Worm (Caenorhabditis elegans) whole organism, L4 larva: ENCODE data around the gene gpx-2.

ENCODE experiments used
- F26F4.8 ChIP-seq: fragments of 200-800 bp; sonication (Bioruptor generic); conservative IDR thresholded peaks from 2 replicates; pipeline ENCODE4 v1.3.6; 2022; ENCODE audit warnings: missing genetic modification characterization, missing compliant biosample characterization
- F37D6.2 ChIP-seq: sonication (generic microtip); optimal IDR thresholded peaks from 2 replicates; lab custom pipeline; 2016; ENCODE audit warnings: mild to moderate bottlenecking, missing genetic modification characterization, missing compliant biosample characterization
- Y75B8A.6 ChIP-seq: fragments of 200-800 bp; sonication (Bioruptor generic); IDR thresholded peaks from 2 replicates; pipeline ENCODE4 v1.3.6; 2022; ENCODE audit warnings: missing genetic modification reagents, missing genetic modification characterization, missing compliant biosample characterization
- ZK337.2 ChIP-seq: fragments of 200-800 bp; sonication (Bioruptor generic); IDR thresholded peaks from 2 replicates; pipeline ENCODE4 v1.3.6; 2022; ENCODE audit warnings: missing genetic modification reagents, missing genetic modification characterization, missing compliant biosample characterization
- arid-1 ChIP-seq: fragments of 200-800 bp; sonication (Bioruptor generic); conservative IDR thresholded peaks from 2 replicates; pipeline ENCODE4 v1.3.6; 2022; ENCODE audit warnings: missing genetic modification reagents, missing genetic modification characterization, missing compliant biosample characterization
- attf-4 ChIP-seq: sonication (generic microtip); optimal IDR thresholded peaks from 3 replicates; lab custom pipeline; 2017; ENCODE audit warnings: missing biosample characterization, missing genetic modification characterization
- ceh-20 ChIP-seq: fragments of 200-800 bp; sonication (Bioruptor generic); IDR thresholded peaks from 2 replicates; pipeline ENCODE4 v1.3.6; 2022; ENCODE audit warnings: missing genetic modification reagents, missing genetic modification characterization, missing compliant biosample characterization
- cey-2 ChIP-seq: sonication (generic microtip); optimal IDR thresholded peaks from 3 replicates; lab custom pipeline; 2017; ENCODE audit warnings: missing genetic modification characterization, mild to moderate bottlenecking, missing compliant biosample characterization, antibody characterized with exemption, borderline replicate concordance; ENCODE audit not compliant: insufficient read depth
- daf-12 ChIP-seq: fragments of 150-350 bp; optimal IDR thresholded peaks from 2 replicates; lab custom pipeline; 2014; ENCODE audit warnings: missing biosample characterization, missing genetic modification reagents, missing genetic modification characterization
- daf-16 ChIP-seq, 3 experiments: sonication (generic microtip); optimal IDR thresholded peaks; 2 replicates each; lab custom pipeline; 2016 to 2017; ENCODE audit warnings: missing genetic modification characterization in 3 of 3, missing genetic modification reagents in 3 of 3, mild to moderate bottlenecking in 2 of 3, missing compliant biosample characterization in 2 of 3, missing biosample characterization in 1 of 3, moderate library complexity in 1 of 3
- daf-19 ChIP-seq: fragments of 200-800 bp; sonication (Bioruptor generic); conservative IDR thresholded peaks from 2 replicates; pipeline ENCODE4 v1.3.6; 2022; ENCODE audit warnings: missing genetic modification characterization, missing compliant biosample characterization
- dmd-6 ChIP-seq: fragments of 200-800 bp; sonication (Bioruptor generic); IDR thresholded peaks from 2 replicates; pipeline ENCODE4 v1.3.6; 2022; ENCODE audit warnings: missing genetic modification reagents, missing genetic modification characterization, missing compliant biosample characterization
- dmd-8 ChIP-seq: fragments of 200-800 bp; sonication (Bioruptor generic); IDR thresholded peaks from 2 replicates; pipeline ENCODE4 v1.3.6; 2022; ENCODE audit warnings: missing genetic modification characterization, missing compliant biosample characterization
- dpl-1 ChIP-seq: fragments of 150-350 bp; optimal IDR thresholded peaks from 2 replicates; lab custom pipeline; 2014; ENCODE audit warnings: missing biosample characterization, missing genetic modification reagents, missing genetic modification characterization
- dve-1 ChIP-seq: sonication (generic microtip); optimal IDR thresholded peaks from 2 replicates; lab custom pipeline; 2017; ENCODE audit warnings: antibody characterized with exemption, mild to moderate bottlenecking, missing genetic modification characterization, missing compliant biosample characterization; ENCODE audit not compliant: insufficient read depth
- egl-27 ChIP-seq: sonication (generic microtip); optimal IDR thresholded peaks from 3 replicates; lab custom pipeline; 2017; ENCODE audit warnings: missing biosample characterization, missing genetic modification reagents, missing genetic modification characterization
- egl-43 ChIP-seq: fragments of 200-800 bp; sonication (Bioruptor generic); IDR thresholded peaks from 2 replicates; pipeline ENCODE4 v1.3.6; 2022; ENCODE audit warnings: missing genetic modification reagents, missing genetic modification characterization, missing compliant biosample characterization
- fkh-10 ChIP-seq: fragments of 150-350 bp; optimal IDR thresholded peaks from 2 replicates; lab custom pipeline; 2014; ENCODE audit warnings: missing biosample characterization, missing genetic modification reagents, missing genetic modification characterization
- hlh-11 ChIP-seq: fragments of 200-800 bp; sonication (Bioruptor generic); optimal IDR thresholded peaks from 2 replicates; lab custom pipeline; 2018; ENCODE audit warnings: mild to moderate bottlenecking, missing genetic modification characterization, missing compliant biosample characterization
- hlh-30 ChIP-seq: sonication (generic microtip); optimal IDR thresholded peaks from 2 replicates; lab custom pipeline; 2017; ENCODE audit warnings: antibody characterized with exemption, mild to moderate bottlenecking, missing genetic modification characterization, missing compliant biosample characterization; ENCODE audit not compliant: insufficient read depth
- hmg-1.1 ChIP-seq: fragments of 200-800 bp; sonication (Bioruptor generic); IDR thresholded peaks from 2 replicates; pipeline ENCODE4 v1.3.6; 2022; ENCODE audit warnings: missing genetic modification reagents, missing genetic modification characterization, missing compliant biosample characterization
- lin-1 ChIP-seq: fragments of 200-800 bp; sonication (Bioruptor generic); IDR thresholded peaks from 2 replicates; pipeline ENCODE4 v1.3.6; 2022; ENCODE audit warnings: missing genetic modification reagents, missing genetic modification characterization, missing compliant biosample characterization
- lin-15B ChIP-seq: fragments of 150-350 bp; sonication (generic microtip); optimal IDR thresholded peaks from 3 replicates; lab custom pipeline; 2014; ENCODE audit warnings: missing biosample characterization, missing genetic modification characterization
- lin-29 ChIP-seq: fragments of 200-800 bp; sonication (Bioruptor generic); IDR thresholded peaks from 2 replicates; pipeline ENCODE4 v1.3.6; 2022; ENCODE audit warnings: missing genetic modification reagents, missing genetic modification characterization, missing compliant biosample characterization
- lir-3 ChIP-seq: sonication (generic microtip); optimal IDR thresholded peaks from 2 replicates; lab custom pipeline; 2016; ENCODE audit warnings: mild to moderate bottlenecking, missing genetic modification characterization, missing compliant biosample characterization
- lsy-2 ChIP-seq, 2 experiments: fragments of 150-350 bp in 1 of 2; sonication (generic microtip) in 1 of 2; optimal IDR thresholded peaks; 2 replicates each; lab custom pipeline; 2014 to 2017; ENCODE audit warnings: missing biosample characterization in 2 of 2, missing genetic modification characterization in 2 of 2
- madf-9 ChIP-seq: fragments of 200-800 bp; sonication (Bioruptor generic); conservative IDR thresholded peaks from 2 replicates; pipeline ENCODE4 v1.3.6; 2022; ENCODE audit warnings: missing genetic modification reagents, missing genetic modification characterization, missing compliant biosample characterization
- mep-1 ChIP-seq: fragments of 150-350 bp; sonication (generic microtip); optimal IDR thresholded peaks from 3 replicates; lab custom pipeline; 2014; ENCODE audit warnings: missing biosample characterization, missing genetic modification characterization
- mxl-2 ChIP-seq: fragments of 200-800 bp; sonication (Bioruptor generic); conservative IDR thresholded peaks from 2 replicates; pipeline ENCODE4 v1.3.6; 2022; ENCODE audit warnings: missing genetic modification reagents, missing genetic modification characterization, missing compliant biosample characterization
- mxl-3 ChIP-seq: fragments of 200-800 bp; sonication (Bioruptor generic); optimal IDR thresholded peaks from 2 replicates; lab custom pipeline; 2018; ENCODE audit warnings: mild to moderate bottlenecking, missing genetic modification characterization, missing compliant biosample characterization
- nhr-25 ChIP-seq: sonication (generic microtip); optimal IDR thresholded peaks from 2 replicates; lab custom pipeline; 2017; ENCODE audit warnings: missing genetic modification characterization, mild to moderate bottlenecking, missing compliant biosample characterization, antibody characterized with exemption, moderate library complexity, borderline replicate concordance; ENCODE audit not compliant: insufficient read depth
- nhr-28 ChIP-seq: fragments of 150-350 bp; optimal IDR thresholded peaks from 2 replicates; lab custom pipeline; 2014; ENCODE audit warnings: missing biosample characterization, missing genetic modification characterization
- nhr-42 ChIP-seq: fragments of 200-800 bp; sonication (Bioruptor generic); IDR thresholded peaks from 2 replicates; pipeline ENCODE4 v1.3.6; 2022; ENCODE audit warnings: missing genetic modification characterization, missing compliant biosample characterization
- nhr-48 ChIP-seq: sonication (generic microtip); optimal IDR thresholded peaks from 2 replicates; lab custom pipeline; 2016; ENCODE audit warnings: mild to moderate bottlenecking, missing genetic modification characterization, missing compliant biosample characterization
- nhr-77 ChIP-seq: fragments of 150-350 bp; optimal IDR thresholded peaks from 2 replicates; lab custom pipeline; 2014; ENCODE audit warnings: missing biosample characterization, missing genetic modification characterization
- pqm-1 ChIP-seq: sonication (generic microtip); optimal IDR thresholded peaks from 2 replicates; lab custom pipeline; 2017; ENCODE audit warnings: missing biosample characterization, missing genetic modification characterization
- snpc-4 ChIP-seq: fragments of 150-350 bp; optimal IDR thresholded peaks from 2 replicates; lab custom pipeline; 2014; ENCODE audit warnings: missing biosample characterization, missing genetic modification characterization
- spr-1 ChIP-seq: sonication (generic microtip); optimal IDR thresholded peaks from 2 replicates; lab custom pipeline; 2016; ENCODE audit warnings: mild to moderate bottlenecking, missing genetic modification characterization, missing compliant biosample characterization
- unc-62 ChIP-seq, 3 experiments: fragments of 150-350 bp in 1 of 3; sonication (generic microtip); optimal IDR thresholded peaks in 2 of 3; peaks in 1 of 3; 1 replicate in 1 of 3; 2 replicates in 2 of 3; lab custom pipeline; 2014 to 2017; ENCODE audit warnings: missing biosample characterization in 3 of 3, missing genetic modification characterization in 3 of 3, missing genetic modification reagents in 3 of 3, missing genotype in 1 of 3
- vab-7 ChIP-seq: fragments of 200-800 bp; sonication (Bioruptor generic); IDR thresholded peaks from 2 replicates; pipeline ENCODE4 v1.3.6; 2022; ENCODE audit warnings: missing genetic modification reagents, missing genetic modification characterization, missing compliant biosample characterization
- zfp-2 ChIP-seq: sonication (generic microtip); optimal IDR thresholded peaks from 2 replicates; lab custom pipeline; 2016; ENCODE audit warnings: mild to moderate bottlenecking, missing genetic modification characterization, missing compliant biosample characterization

The gpx-2 gene

ce11 chrII:14818376-14818775 lies 48.2 kb upstream of the gpx-2 start, which contains the start of gene nhr-61:
TSS of gene nhr-61 (minus strand) at chrII:14818543.
- peak; percentile 26; the same call in 1 of the 2 replicates for TF ChIP-seq nhr-42 (GFP tag; lab: Robert Waterston, UW)
- no peak for TF ChIP-seq ceh-20
- no peak for TF ChIP-seq mxl-3 (GFP tag; lab: Kevin White, UChicago)

ce11 chrII:14819258-14819985 lies 47.1 kb upstream of the gpx-2 start:
- TF ChIP-seq lin-1 (GFP tag; lab: Robert Waterston, UW) = no peak
- TF ChIP-seq zfp-2 (tag; lab: Kevin White, UChicago) = no peak
- TF ChIP-seq arid-1 (GFP tag; lab: Robert Waterston, UW) = no peak
- no peak for TF ChIP-seq mxl-2 (GFP tag; lab: Robert Waterston, UW)
- no peak for TF ChIP-seq dmd-8
- TF ChIP-seq hlh-30 (tag; lab: Kevin White, UChicago) = peak; percentile 15
- TF ChIP-seq unc-62 (GFP tag; optimal IDR thresholded peaks at IDR 0.05 in 1 of 2; lab: Kevin White, UChicago) = no peak
- TF ChIP-seq unc-62 (tag; optimal IDR thresholded peaks at IDR 0.05; lab: Kevin White, UChicago) = no peak
- TF ChIP-seq mep-1 (tag; lab: Kevin White, UChicago) = peak; percentile 18
- no peak for TF ChIP-seq mxl-3 (GFP tag; lab: Kevin White, UChicago)
- TF ChIP-seq snpc-4 = no peak
- no peak for TF ChIP-seq cey-2 (tag; lab: Kevin White, UChicago)
- no peak for TF ChIP-seq vab-7 (GFP tag; lab: Robert Waterston, UW)
- no peak for TF ChIP-seq egl-43 (GFP tag; lab: Robert Waterston, UW)
- no peak for TF ChIP-seq nhr-48 (tag; lab: Kevin White, UChicago)
- no peak for TF ChIP-seq attf-4
- TF ChIP-seq fkh-10 (GFP tag; lab: Kevin White, UChicago) = no peak
- TF ChIP-seq pqm-1 = peak; percentile 4
- TF ChIP-seq daf-19 = no peak
- TF ChIP-seq dve-1 = peak; percentile 13
- no peak for TF ChIP-seq spr-1
- no peak for TF ChIP-seq Y75B8A.6 (GFP tag; lab: Robert Waterston, UW)
- peak in 1 of 2 experiments; percentile 1 for TF ChIP-seq lsy-2 (tag; optimal IDR thresholded peaks at IDR 0.05; lab: Kevin White, UChicago)
- no peak for TF ChIP-seq lin-15B
- no peak for TF ChIP-seq hmg-1.1 (GFP tag; lab: Robert Waterston, UW)
- no peak for TF ChIP-seq F26F4.8
- no peak for TF ChIP-seq egl-27 (tag; lab: Kevin White, UChicago)
- TF ChIP-seq ZK337.2 (GFP tag; lab: Robert Waterston, UW) = no peak
- TF ChIP-seq nhr-28 = peak; percentile 81
- TF ChIP-seq nhr-77 (tag; lab: Kevin White, UChicago) = peak; percentile 53
- no peak for TF ChIP-seq madf-9
- no peak for TF ChIP-seq daf-12 (tag; lab: Kevin White, UChicago)
- TF ChIP-seq dpl-1 = no peak
- no peak for TF ChIP-seq nhr-25 (tag; lab: Kevin White, UChicago)
- TF ChIP-seq hlh-11 (tag; lab: Kevin White, UChicago) = no peak
- peak; percentile 55 for TF ChIP-seq dmd-6 (GFP tag; lab: Robert Waterston, UW)
- no peak for TF ChIP-seq lin-29
- TF ChIP-seq daf-16 (GFP tag; optimal IDR thresholded peaks at IDR 0.05; lab: Kevin White, UChicago) = no peak
- peak; percentile 27 for TF ChIP-seq daf-16 (tag; optimal IDR thresholded peaks at IDR 0.05; lab: Kevin White, UChicago)
- no peak for TF ChIP-seq lir-3 (tag; lab: Kevin White, UChicago)
- TF ChIP-seq F37D6.2 (tag; lab: Kevin White, UChicago) = no peak
